Fruit fly (Drosophila melanogaster) whole organism, embryonic: Measurements from ENCODE around the gene Drsl5.
A peak's percentile ranks its signal among the peaks of the same experiment; 100 is the strongest.

Experiments
- CG10366 ChIP-seq: fragments of 200-800 bp; sonication (Bioruptor generic); IDR thresholded peaks from 2 replicates; pipeline ENCODE4 v1.3.6; 2022; ENCODE audit warnings: missing biosample characterization, missing genetic modification characterization
- CG10565 ChIP-seq: fragments of 200-800 bp; sonication (Bioruptor generic); optimal IDR thresholded peaks from 3 replicates; lab custom pipeline; 2016; ENCODE audit warnings: missing biosample characterization, mild to moderate bottlenecking, missing genetic modification characterization
- CG10959 ChIP-seq: fragments of 200-800 bp; sonication (Bioruptor generic); IDR thresholded peaks from 2 replicates; pipeline ENCODE4 v1.3.6; 2022; ENCODE audit warnings: missing biosample characterization, missing genetic modification characterization
- CG11093 ChIP-seq: fragments of 200-800 bp; sonication (Bioruptor generic); IDR thresholded peaks from 3 replicates; pipeline ENCODE4 v1.3.6; 2022; ENCODE audit warnings: missing biosample characterization, missing genetic modification characterization
- CG13775 ChIP-seq: fragments of 200-800 bp; sonication (Bioruptor generic); optimal IDR thresholded peaks from 3 replicates; lab custom pipeline; 2017; ENCODE audit warnings: missing biosample characterization, mild to moderate bottlenecking, missing genetic modification characterization
- CG14860 ChIP-seq: fragments of 200-800 bp; sonication (Bioruptor generic); IDR thresholded peaks from 3 replicates; pipeline ENCODE4 v1.3.6; 2022; ENCODE audit warnings: missing biosample characterization, missing genetic modification characterization; ENCODE audit not compliant: partially characterized antibody
- CG17612 ChIP-seq: fragments of 200-800 bp; sonication (Bioruptor generic); IDR thresholded peaks from 2 replicates; pipeline ENCODE4 v1.3.6; 2022; ENCODE audit warnings: missing biosample characterization, missing genetic modification characterization
- CG17829 ChIP-seq: fragments of 200-800 bp; optimal IDR thresholded peaks from 2 replicates; lab custom pipeline; 2019; ENCODE audit warnings: missing biosample characterization, mild to moderate bottlenecking, missing genetic modification characterization, moderate library complexity
- CG1792 ChIP-seq: fragments of 200-800 bp; sonication (Bioruptor generic); optimal IDR thresholded peaks from 2 replicates; lab custom pipeline; 2016; ENCODE audit warnings: missing biosample characterization, missing genetic modification characterization
- CG18262 ChIP-seq: fragments of 200-800 bp; optimal IDR thresholded peaks from 3 replicates; lab custom pipeline; 2019; ENCODE audit warnings: missing biosample characterization, mild to moderate bottlenecking, missing genetic modification characterization, moderate library complexity
- CG3838 ChIP-seq: fragments of 200-800 bp; sonication (Bioruptor generic); optimal IDR thresholded peaks from 3 replicates; lab custom pipeline; 2016; ENCODE audit warnings: missing biosample characterization, missing genetic modification characterization
- CG3995 ChIP-seq: fragments of 200-800 bp; sonication (Bioruptor generic); optimal IDR thresholded peaks from 3 replicates; lab custom pipeline; 2016; ENCODE audit warnings: missing biosample characterization, missing genetic modification characterization
- CG4360 ChIP-seq: fragments of 200-800 bp; sonication (Bioruptor generic); IDR thresholded peaks from 2 replicates; pipeline ENCODE4 v1.3.6; 2022; ENCODE audit warnings: missing biosample characterization, missing genetic modification characterization
- CG4854 ChIP-seq: fragments of 200-800 bp; sonication (Bioruptor generic); optimal IDR thresholded peaks from 2 replicates; lab custom pipeline; 2016; ENCODE audit warnings: missing biosample characterization, missing genetic modification characterization, inconsistent platforms
- CG6813 ChIP-seq: fragments of 200-800 bp; sonication (Bioruptor generic); optimal IDR thresholded peaks from 2 replicates; lab custom pipeline; 2017; ENCODE audit warnings: missing biosample characterization, missing genetic modification characterization, mild to moderate bottlenecking, moderate library complexity, missing genetic modification reagents
- CG7556 ChIP-seq: fragments of 200-800 bp; sonication (Bioruptor generic); optimal IDR thresholded peaks from 2 replicates; lab custom pipeline; 2017; ENCODE audit warnings: missing biosample characterization, mild to moderate bottlenecking, missing genetic modification characterization
- CG7839 ChIP-seq: fragments of 200-800 bp; sonication (Bioruptor generic); optimal IDR thresholded peaks from 3 replicates; lab custom pipeline; 2018; ENCODE audit warnings: missing biosample characterization, mild to moderate bottlenecking, missing genetic modification characterization, moderate library complexity
- CG8281 ChIP-seq: fragments of 200-800 bp; sonication (Bioruptor generic); optimal IDR thresholded peaks from 2 replicates; lab custom pipeline; 2018; ENCODE audit warnings: missing biosample characterization, mild to moderate bottlenecking, missing genetic modification characterization, moderate library complexity
- CoRest ChIP-seq: fragments of 200-800 bp; sonication (Bioruptor generic); optimal IDR thresholded peaks from 3 replicates; lab custom pipeline; 2018; ENCODE audit warnings: missing biosample characterization, mild to moderate bottlenecking, missing genetic modification characterization, moderate library complexity
- D19A ChIP-seq: fragments of 200-800 bp; optimal IDR thresholded peaks from 3 replicates; lab custom pipeline; 2019; ENCODE audit warnings: missing biosample characterization, mild to moderate bottlenecking, missing genetic modification characterization, moderate library complexity
- Doc3 ChIP-seq: fragments of 200-800 bp; sonication (Bioruptor generic); IDR thresholded peaks from 3 replicates; pipeline ENCODE4 v1.3.6; 2022; ENCODE audit warnings: missing biosample characterization, missing genetic modification characterization; ENCODE audit not compliant: partially characterized antibody
- Hr51 ChIP-seq, 2 experiments: fragments of 200-800 bp; sonication (Bioruptor generic); optimal IDR thresholded peaks; 2 replicates in 1 of 2; 3 replicates in 1 of 2; lab custom pipeline; 2016 to 2018; ENCODE audit warnings: missing biosample characterization in 2 of 2, missing genetic modification characterization in 2 of 2, mild to moderate bottlenecking in 1 of 2, moderate library complexity in 1 of 2
- Jarid2 ChIP-seq: fragments of 200-800 bp; sonication (Bioruptor generic); optimal IDR thresholded peaks from 3 replicates; lab custom pipeline; 2017; ENCODE audit warnings: mild to moderate bottlenecking, missing biosample characterization, missing genetic modification reagents, missing genetic modification characterization
- Kr ChIP-seq: fragments of 200-800 bp; sonication (Bioruptor generic); optimal IDR thresholded peaks from 2 replicates; lab custom pipeline; 2017; ENCODE audit warnings: missing biosample characterization, mild to moderate bottlenecking, missing genetic modification characterization
- Lhr ChIP-seq: fragments of 200-800 bp; sonication (Bioruptor generic); optimal IDR thresholded peaks from 3 replicates; lab custom pipeline; 2017; ENCODE audit warnings: mild to moderate bottlenecking, missing biosample characterization, missing genetic modification reagents, missing genetic modification characterization
- MESR4 ChIP-seq: fragments of 200-800 bp; sonication (Bioruptor generic); optimal IDR thresholded peaks from 2 replicates; lab custom pipeline; 2018; ENCODE audit warnings: missing biosample characterization, mild to moderate bottlenecking, missing genetic modification characterization, moderate library complexity
- Neu2 ChIP-seq: fragments of 200-800 bp; sonication (Bioruptor generic); optimal IDR thresholded peaks from 3 replicates; lab custom pipeline; 2016; ENCODE audit warnings: missing biosample characterization, missing genetic modification characterization, borderline replicate concordance
- Nf-YA ChIP-seq: fragments of 200-800 bp; sonication (Bioruptor generic); IDR thresholded peaks from 2 replicates; pipeline ENCODE4 v1.3.6; 2022; ENCODE audit warnings: missing biosample characterization, missing genetic modification characterization
- Nf-YC ChIP-seq: fragments of 200-800 bp; optimal IDR thresholded peaks from 3 replicates; lab custom pipeline; 2019; ENCODE audit warnings: missing biosample characterization, mild to moderate bottlenecking, missing genetic modification characterization, moderate library complexity
- Sox100B ChIP-seq: fragments of 200-800 bp; sonication (Bioruptor generic); optimal IDR thresholded peaks from 3 replicates; lab custom pipeline; 2018; ENCODE audit warnings: missing biosample characterization, mild to moderate bottlenecking, missing genetic modification characterization
- Sox102F ChIP-seq: fragments of 200-800 bp; sonication (Bioruptor generic); optimal IDR thresholded peaks from 2 replicates; lab custom pipeline; 2018; ENCODE audit warnings: missing biosample characterization, mild to moderate bottlenecking, missing genetic modification characterization, moderate library complexity
- Stat92E ChIP-seq, 3 experiments: fragments of >200 bp in 2 of 3; fragments of 200-800 bp in 1 of 3; sonication (Bioruptor generic) in 1 of 3; optimal IDR thresholded peaks; 2 replicates each; lab custom pipeline; 2017 to 2019; ENCODE audit warnings: missing biosample characterization in 3 of 3, missing genetic modification characterization in 3 of 3, mild to moderate bottlenecking in 1 of 3, moderate library complexity in 1 of 3
- aop ChIP-seq: fragments of 200-800 bp; sonication (Bioruptor generic); IDR thresholded peaks from 2 replicates; pipeline ENCODE4 v1.3.6; 2022; ENCODE audit warnings: missing biosample characterization, missing genetic modification characterization
- bab2 ChIP-seq: fragments of 200-800 bp; sonication (Bioruptor generic); optimal IDR thresholded peaks from 2 replicates; lab custom pipeline; 2016; ENCODE audit warnings: missing biosample characterization, missing genetic modification characterization
- cas ChIP-seq: fragments of 200-800 bp; sonication (Bioruptor generic); IDR thresholded peaks from 2 replicates; pipeline ENCODE4 v1.3.6; 2022; ENCODE audit warnings: missing biosample characterization, missing genetic modification characterization
- fru ChIP-seq: fragments of >200 bp; optimal IDR thresholded peaks from 2 replicates; lab custom pipeline; 2017
- ftz-f1 ChIP-seq: fragments of 200-800 bp; sonication (Bioruptor generic); optimal IDR thresholded peaks from 2 replicates; lab custom pipeline; 2016; ENCODE audit warnings: missing biosample characterization, missing genetic modification characterization
- gfzf ChIP-seq: fragments of 200-800 bp; sonication (Bioruptor generic); optimal IDR thresholded peaks from 2 replicates; lab custom pipeline; 2016; ENCODE audit warnings: missing biosample characterization, mild to moderate bottlenecking, missing genetic modification characterization, moderate library complexity
- jing ChIP-seq: fragments of 200-800 bp; sonication (Bioruptor generic); optimal IDR thresholded peaks from 2 replicates; lab custom pipeline; 2018; ENCODE audit warnings: missing biosample characterization, mild to moderate bottlenecking, missing genetic modification characterization
- jumu ChIP-seq: fragments of 200-800 bp; sonication (Bioruptor generic); optimal IDR thresholded peaks from 3 replicates; lab custom pipeline; 2016; ENCODE audit warnings: missing biosample characterization, missing genetic modification characterization
- lov ChIP-seq, 2 experiments: fragments of 200-800 bp in 1 of 2; fragments of >200 bp in 1 of 2; sonication (Bioruptor generic) in 1 of 2; IDR thresholded peaks in 1 of 2; optimal IDR thresholded peaks in 1 of 2; 2 replicates in 1 of 2; 3 replicates in 1 of 2; pipeline versions ENCODE4 v1.3.6 to Lab custom; 2017 to 2022; ENCODE audit warnings: missing biosample characterization in 1 of 2, missing genetic modification characterization in 1 of 2
- nerfin-1 ChIP-seq: fragments of 200-800 bp; sonication (Bioruptor generic); optimal IDR thresholded peaks from 3 replicates; lab custom pipeline; 2019; ENCODE audit warnings: missing biosample characterization, mild to moderate bottlenecking, missing genetic modification characterization, moderate library complexity
- nmo ChIP-seq: fragments of 200-800 bp; sonication (Bioruptor generic); optimal IDR thresholded peaks from 2 replicates; lab custom pipeline; 2018; ENCODE audit warnings: missing biosample characterization, mild to moderate bottlenecking, missing genetic modification characterization, moderate library complexity
- pb ChIP-seq: fragments of 200-800 bp; sonication (Bioruptor generic); optimal IDR thresholded peaks from 3 replicates; lab custom pipeline; 2016; ENCODE audit warnings: missing biosample characterization, missing genetic modification characterization
- run ChIP-seq: fragments of 200-800 bp; sonication (Bioruptor generic); optimal IDR thresholded peaks from 3 replicates; lab custom pipeline; 2018; ENCODE audit warnings: missing biosample characterization, mild to moderate bottlenecking, missing genetic modification characterization
- shn ChIP-seq: fragments of 200-800 bp; sonication (Bioruptor generic); optimal IDR thresholded peaks from 3 replicates; lab custom pipeline; 2016; ENCODE audit warnings: missing biosample characterization, missing genetic modification characterization
- sisA ChIP-seq: fragments of 200-800 bp; sonication (Bioruptor generic); IDR thresholded peaks from 2 replicates; pipeline ENCODE4 v1.3.6; 2022; ENCODE audit warnings: missing biosample characterization, missing genetic modification characterization
- twi ChIP-seq: fragments of 200-800 bp; optimal IDR thresholded peaks from 2 replicates; lab custom pipeline; 2019; ENCODE audit warnings: missing biosample characterization, mild to moderate bottlenecking, missing genetic modification characterization, moderate library complexity
- unc-4 ChIP-seq: fragments of 200-800 bp; sonication (Bioruptor generic); IDR thresholded peaks from 2 replicates; pipeline ENCODE4 v1.3.6; 2022; ENCODE audit warnings: missing biosample characterization, missing genetic modification characterization; ENCODE audit not compliant: partially characterized antibody
- wdn ChIP-seq: fragments of 200-800 bp; sonication (Bioruptor generic); IDR thresholded peaks from 2 replicates; pipeline ENCODE4 v1.3.6; 2022; ENCODE audit warnings: missing biosample characterization, missing genetic modification characterization

Drsl5 gene

DNA sequence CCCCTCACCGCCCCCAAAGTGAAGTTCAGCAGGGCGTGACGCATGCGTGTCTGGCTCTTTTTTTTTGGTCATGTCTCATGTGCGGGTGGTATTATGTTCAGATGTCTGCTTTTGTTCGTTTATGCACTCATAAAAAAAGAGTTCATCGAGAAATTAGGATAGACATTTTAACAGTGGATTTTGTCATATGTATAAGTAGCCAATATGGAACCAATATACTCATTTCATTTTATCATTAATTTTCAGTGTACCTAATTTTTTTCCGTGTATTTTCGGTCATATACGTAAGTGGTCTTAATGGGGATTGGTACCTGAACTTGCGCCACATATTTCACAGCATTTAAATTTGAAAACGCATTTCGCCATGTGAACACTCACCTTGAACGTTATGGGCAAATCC is 16.2 kb upstream of the Drsl5 start (continued):
- peak; percentile 20; the same call in 1 of the 2 replicates for TF ChIP-seq CG4360 (GFP tag; lab: Robert Waterston, UW)
- TF ChIP-seq CG6813, result peak; percentile 12
- TF ChIP-seq CG14860 (GFP tag; lab: Robert Waterston, UW), result no peak
- TF ChIP-seq CG18262 (tag; lab: Kevin White, UChicago), result peak; percentile 66
- TF ChIP-seq CG7839 (tag; lab: Kevin White, UChicago), result peak; percentile 59
- TF ChIP-seq jumu (GFP tag; lab: Kevin White, UChicago), result no peak
- no peak for TF ChIP-seq gfzf (GFP tag; lab: Kevin White, UChicago)
- TF ChIP-seq CG17612 (GFP tag; lab: Robert Waterston, UW), result no peak
- peak; percentile 52 for TF ChIP-seq D19A (tag; lab: Kevin White, UChicago)
- peak; percentile 50 for TF ChIP-seq CoRest
- no peak for TF ChIP-seq Neu2
- no peak for TF ChIP-seq CG4854 (GFP tag; lab: Kevin White, UChicago)
- no peak for TF ChIP-seq Doc3 (GFP tag; lab: Robert Waterston, UW)
- no peak for TF ChIP-seq Nf-YC (tag; lab: Kevin White, UChicago)
- TF ChIP-seq shn, result peak; percentile 7
- TF ChIP-seq Sox102F, result peak; percentile 67
- peak; percentile 75 for TF ChIP-seq bab2 (GFP tag; lab: Kevin White, UChicago)
- peak; percentile 52 for TF ChIP-seq nmo
- TF ChIP-seq MESR4 (GFP tag; lab: Kevin White, UChicago), result no peak
- TF ChIP-seq aop (GFP tag; lab: Robert Waterston, UW), result no peak
- peak; percentile 57; the same call in 2 of the 3 replicates for TF ChIP-seq CG11093
- no peak for TF ChIP-seq fru
- TF ChIP-seq Sox100B (GFP tag; lab: Kevin White, UChicago), result peak; percentile 61
- TF ChIP-seq cas (GFP tag; lab: Robert Waterston, UW), result no peak
- TF ChIP-seq Stat92E (GFP tag; optimal IDR thresholded peaks at IDR 0.05; lab: Kevin White, UChicago), result no peak
- no peak for TF ChIP-seq Nf-YA (GFP tag; lab: Robert Waterston, UW)
- TF ChIP-seq twi, result no peak
- TF ChIP-seq CG8281 (tag; lab: Kevin White, UChicago), result peak; percentile 13
- TF ChIP-seq Kr (GFP tag; lab: Kevin White, UChicago), result no peak
- TF ChIP-seq jing (GFP tag; lab: Kevin White, UChicago), result no peak
- peak; percentile 74 for TF ChIP-seq CG10366 (GFP tag; lab: Robert Waterston, UW)
- peak; percentile 16 for TF ChIP-seq CG13775 (GFP tag; lab: Kevin White, UChicago)
- no peak for TF ChIP-seq unc-4 (GFP tag; lab: Robert Waterston, UW)
- TF ChIP-seq CG10565, result no peak
- no peak for TF ChIP-seq wdn (GFP tag; lab: Robert Waterston, UW)
- no peak for TF ChIP-seq Lhr (GFP tag; lab: Kevin White, UChicago)
- 0 out of 2 replicates have a peak, but pooled peaks have one; percentile 38 for TF ChIP-seq CG10959 (GFP tag; lab: Robert Waterston, UW)
- TF ChIP-seq CG17829 (tag; lab: Kevin White, UChicago), result peak; percentile 41
- TF ChIP-seq pb (GFP tag; lab: Kevin White, UChicago), result peak; percentile 8
- TF ChIP-seq sisA (GFP tag; lab: Robert Waterston, UW), result peak; percentile 63
- no peak for TF ChIP-seq CG3995 (GFP tag; lab: Kevin White, UChicago)
- TF ChIP-seq run (tag; lab: Kevin White, UChicago), result no peak
- TF ChIP-seq lov (optimal IDR thresholded peaks at IDR 0.05; lab: Kevin White, UChicago), result no peak
- TF ChIP-seq lov (GFP tag; IDR thresholded peaks at IDR 0.05; lab: Robert Waterston, UW), result peak; percentile 73; the same call in 1 of the 3 replicates
- TF ChIP-seq Jarid2, result no peak
- TF ChIP-seq nerfin-1, result peak; percentile 50
- peak; percentile 6 for TF ChIP-seq CG1792 (GFP tag; lab: Kevin White, UChicago)
- TF ChIP-seq Hr51 (GFP tag; optimal IDR thresholded peaks at IDR 0.05; lab: Kevin White, UChicago), result peak in 1 of 2 experiments; percentile 60
- peak; percentile 53 for TF ChIP-seq CG7556
- no peak for TF ChIP-seq ftz-f1 (GFP tag; lab: Kevin White, UChicago)
- no peak for TF ChIP-seq CG3838 (GFP tag; lab: Kevin White, UChicago)
